Worm (Caenorhabditis elegans) whole organism, early embryonic: ENCODE measurements around the gene F16G10.5.

Experiments used
- B0310.2 ChIP-seq: sonication (generic microtip); optimal IDR thresholded peaks from 2 replicates; lab custom pipeline; 2016; ENCODE audit warnings: mild to moderate bottlenecking, missing genetic modification characterization, missing compliant biosample characterization
- F13C5.2 ChIP-seq: sonication (generic microtip); optimal IDR thresholded peaks from 2 replicates; lab custom pipeline; 2017; ENCODE audit warnings: mild to moderate bottlenecking, missing genetic modification characterization, inconsistent platforms, missing compliant biosample characterization
- ama-1 ChIP-seq: fragments of 150-350 bp; optimal IDR thresholded peaks from 2 replicates; lab custom pipeline; 2014
- ceh-13 ChIP-seq: fragments of 200-800 bp; sonication (Bioruptor generic); optimal IDR thresholded peaks from 2 replicates; lab custom pipeline; 2018; ENCODE audit warnings: mild to moderate bottlenecking, missing genetic modification characterization, missing compliant biosample characterization
- flt-1 ChIP-seq: fragments of 200-800 bp; sonication (Bioruptor generic); IDR thresholded peaks from 2 replicates; pipeline ENCODE4 v1.3.6; 2022; ENCODE audit warnings: missing genetic modification characterization, missing compliant biosample characterization
- hnd-1 ChIP-seq: sonication (generic microtip); optimal IDR thresholded peaks from 2 replicates; lab custom pipeline; 2016; ENCODE audit warnings: missing genetic modification characterization, missing compliant biosample characterization
- sea-1 ChIP-seq: fragments of 200-800 bp; sonication (Bioruptor generic); conservative IDR thresholded peaks from 2 replicates; pipeline ENCODE4 v1.3.6; 2022; ENCODE audit warnings: missing genetic modification characterization, missing compliant biosample characterization

DNA sequence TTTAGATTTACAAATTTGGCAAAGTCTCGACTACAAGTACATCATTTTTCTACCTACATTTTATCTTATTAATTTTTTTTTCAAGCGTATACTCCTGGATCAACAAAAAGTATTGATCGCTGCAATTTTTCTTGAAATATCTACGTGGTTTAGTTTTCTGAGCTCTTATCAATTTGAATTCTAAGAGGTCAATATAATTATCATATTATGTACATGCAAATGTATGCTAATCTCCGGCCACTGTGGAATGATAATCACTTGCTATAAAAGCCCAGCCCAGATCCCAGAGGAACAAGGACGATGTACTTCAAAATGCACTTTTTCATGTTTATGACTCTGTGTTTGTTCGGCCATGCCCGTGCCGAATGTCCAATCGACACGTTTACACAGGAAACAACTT lies 10.3 kb upstream of the F16G10.5 start, which contains the start of gene F43C11.1:
- no peak for TF ChIP-seq ceh-13 (GFP tag; lab: Kevin White, UChicago)
- TF ChIP-seq F13C5.2 (tag; lab: Kevin White, UChicago) = no peak
- TF ChIP-seq hnd-1 (tag; lab: Kevin White, UChicago) = no peak
- no peak for TF ChIP-seq ama-1
- no peak for TF ChIP-seq B0310.2 (tag; lab: Kevin White, UChicago)
- TF ChIP-seq flt-1 = no peak
- TF ChIP-seq sea-1 (GFP tag; lab: Robert Waterston, UW) = no peak
